Fruit fly (Drosophila melanogaster) whole organism, adult: ENCODE measurements around the gene CG6106.

Experiments used
- CG11617 ChIP-seq: fragments of 200-800 bp; sonication (Bioruptor generic); optimal IDR thresholded peaks from 2 replicates; lab custom pipeline; 2017; ENCODE audit warnings: mild to moderate bottlenecking, missing biosample characterization, missing genetic modification reagents, missing genetic modification characterization
- CG12768 ChIP-seq: fragments of 200-800 bp; sonication (Bioruptor generic); optimal IDR thresholded peaks from 2 replicates; lab custom pipeline; 2017; ENCODE audit warnings: missing biosample characterization, missing genetic modification characterization, mild to moderate bottlenecking, moderate library complexity, missing genetic modification reagents
- CG14711 ChIP-seq: fragments of 200-800 bp; sonication (Bioruptor generic); optimal IDR thresholded peaks from 2 replicates; lab custom pipeline; 2018; ENCODE audit warnings: missing biosample characterization, mild to moderate bottlenecking, missing genetic modification characterization, moderate library complexity
- CG1620 ChIP-seq: fragments of 200-800 bp; sonication (Bioruptor generic); optimal IDR thresholded peaks from 2 replicates; lab custom pipeline; 2016; ENCODE audit warnings: missing biosample characterization, missing genetic modification characterization
- CG33017 ChIP-seq: fragments of 200-800 bp; sonication (Bioruptor generic); optimal IDR thresholded peaks from 2 replicates; lab custom pipeline; 2018; ENCODE audit warnings: missing biosample characterization, mild to moderate bottlenecking, missing genetic modification characterization, moderate library complexity
- CG5204 ChIP-seq: fragments of 200-800 bp; sonication (Bioruptor generic); optimal IDR thresholded peaks from 2 replicates; lab custom pipeline; 2016; ENCODE audit warnings: missing biosample characterization, missing genetic modification characterization
- CG7045 ChIP-seq: fragments of 200-800 bp; sonication (Bioruptor generic); optimal IDR thresholded peaks from 2 replicates; lab custom pipeline; 2017; ENCODE audit warnings: missing biosample characterization, mild to moderate bottlenecking, missing genetic modification characterization
- CG7101 ChIP-seq: fragments of 200-800 bp; sonication (Bioruptor generic); optimal IDR thresholded peaks from 2 replicates; lab custom pipeline; 2018; ENCODE audit warnings: missing biosample characterization, mild to moderate bottlenecking, missing genetic modification characterization, moderate library complexity
- Clk ChIP-seq: fragments of 200-800 bp; sonication (Bioruptor generic); optimal IDR thresholded peaks from 2 replicates; lab custom pipeline; 2017; ENCODE audit warnings: missing biosample characterization, missing genetic modification characterization
- Crg-1 ChIP-seq: fragments of 200-800 bp; sonication (Bioruptor generic); optimal IDR thresholded peaks from 2 replicates; lab custom pipeline; 2016; ENCODE audit warnings: missing biosample characterization, missing genetic modification characterization
- Hr96 ChIP-seq: fragments of 200-800 bp; sonication (Bioruptor generic); optimal IDR thresholded peaks from 2 replicates; lab custom pipeline; 2016; ENCODE audit warnings: missing biosample characterization, missing genetic modification characterization
- Mnt ChIP-seq: fragments of 200-800 bp; sonication (Bioruptor generic); optimal IDR thresholded peaks from 2 replicates; lab custom pipeline; 2016; ENCODE audit warnings: missing biosample characterization, mild to moderate bottlenecking, missing genetic modification characterization
- bab1 ChIP-seq: fragments of 200-800 bp; sonication (Bioruptor generic); optimal IDR thresholded peaks from 3 replicates; lab custom pipeline; 2019; ENCODE audit warnings: missing biosample characterization, mild to moderate bottlenecking, missing genetic modification characterization, moderate library complexity
- cic ChIP-seq: fragments of 200-800 bp; sonication (Bioruptor generic); optimal IDR thresholded peaks from 2 replicates; lab custom pipeline; 2017; ENCODE audit warnings: missing biosample characterization, mild to moderate bottlenecking, missing genetic modification characterization, moderate library complexity
- cnc ChIP-seq, 2 experiments: fragments of >200 bp; optimal IDR thresholded peaks; 2 replicates each; lab custom pipeline; 2017
- kay ChIP-seq: fragments of 200-800 bp; sonication (Bioruptor generic); peaks from one replicate; lab custom pipeline; 2016; ENCODE audit warnings: missing biosample characterization, missing genetic modification characterization, borderline replicate concordance
- ovo ChIP-seq: fragments of 200-800 bp; sonication (Bioruptor generic); optimal IDR thresholded peaks from 2 replicates; lab custom pipeline; 2016; ENCODE audit warnings: missing biosample characterization, missing genetic modification characterization
- pad ChIP-seq: fragments of 200-800 bp; sonication (Bioruptor generic); optimal IDR thresholded peaks from 3 replicates; lab custom pipeline; 2017; ENCODE audit warnings: missing biosample characterization, missing genetic modification characterization, mild to moderate bottlenecking, moderate library complexity, missing genetic modification reagents
- tj ChIP-seq: fragments of 200-800 bp; sonication (Bioruptor generic); optimal IDR thresholded peaks from 3 replicates; lab custom pipeline; 2017; ENCODE audit warnings: missing biosample characterization, mild to moderate bottlenecking, missing genetic modification characterization, moderate library complexity
- toe ChIP-seq: fragments of 200-800 bp; sonication (Bioruptor generic); optimal IDR thresholded peaks from 2 replicates; lab custom pipeline; 2016; ENCODE audit warnings: missing biosample characterization, missing genetic modification characterization

Gene CG6106

DNA sequence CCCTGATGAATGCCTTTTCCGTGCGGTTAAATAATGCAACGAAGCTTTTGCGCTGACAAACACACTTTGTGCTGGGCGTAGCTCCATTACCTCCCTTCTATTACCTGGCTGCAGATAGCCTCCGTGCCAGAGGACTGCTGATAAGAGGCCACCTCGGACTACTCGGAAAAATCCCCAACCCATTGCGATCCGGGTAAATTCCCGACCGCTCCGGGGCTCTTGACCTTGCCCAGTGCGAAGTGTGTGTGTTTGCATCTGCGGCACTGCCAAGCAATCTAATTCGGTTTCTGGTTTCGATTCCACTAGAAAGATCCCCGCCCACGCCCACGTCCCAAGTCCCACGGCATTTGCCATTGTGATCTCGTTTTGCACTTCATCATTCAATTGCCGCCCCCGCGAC is 27.1 kb downstream of the CG6106 start:
- TF ChIP-seq cic: peak; percentile 9
- TF ChIP-seq ovo (GFP tag; lab: Kevin White, UChicago): no peak

- TF ChIP-seq Mnt (GFP tag; lab: Kevin White, UChicago): no peak
- TF ChIP-seq CG14711: no peak
- no peak for TF ChIP-seq CG5204 (GFP tag; lab: Kevin White, UChicago)
- TF ChIP-seq cnc (optimal IDR thresholded peaks at IDR 0.05; lab: Kevin White, UChicago): no peak
- no peak for TF ChIP-seq tj (GFP tag; lab: Kevin White, UChicago)
- TF ChIP-seq kay (GFP tag; lab: Kevin White, UChicago): no peak
- no peak for TF ChIP-seq pad (GFP tag; lab: Kevin White, UChicago)
- no peak for TF ChIP-seq CG7101 (tag; lab: Kevin White, UChicago)
Measured at dm6 chrX:18386784-18387183, 28.1 kb downstream of the CG6106 start, which contains the start of gene Tsf1. Gene Tsf1 (plus strand): TSS chrX:18387084.

DNA sequence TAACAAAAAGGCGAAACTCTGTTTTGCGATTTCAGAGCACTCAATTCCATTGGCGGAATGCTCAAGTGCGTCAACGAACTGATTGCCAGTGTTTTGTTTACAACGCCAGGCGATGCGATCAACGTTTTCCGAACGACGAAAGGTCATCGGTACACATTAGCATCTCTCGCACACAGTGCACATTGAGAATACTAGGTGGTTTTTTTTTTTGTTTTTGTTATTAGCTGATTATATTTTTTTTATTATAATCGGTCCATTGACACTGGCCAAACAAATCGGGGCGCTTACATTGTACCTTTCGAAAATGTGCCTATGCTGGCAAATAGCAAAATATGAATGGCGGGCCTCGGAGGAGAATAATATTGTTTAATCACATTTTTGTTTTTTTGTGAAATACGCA is 36.5 kb downstream of the CG6106 start:
- TF ChIP-seq CG5204 (GFP tag; lab: Kevin White, UChicago) (no peak), CG14711 (no peak), CG11617 (GFP tag; lab: Kevin White, UChicago) (no peak), CG12768 (GFP tag; lab: Kevin White, UChicago) (no peak), Crg-1 (no peak), cic (peak; percentile 73), cnc (optimal IDR thresholded peaks at IDR 0.05; lab: Kevin White, UChicago) (no peak), CG7101 (tag; lab: Kevin White, UChicago) (no peak), pad (GFP tag; lab: Kevin White, UChicago) (no peak), tj (GFP tag; lab: Kevin White, UChicago) (peak; percentile 61), toe (no peak), Mnt (GFP tag; lab: Kevin White, UChicago) (peak; percentile 44), Hr96 (no peak), CG33017 (tag; lab: Kevin White, UChicago) (no peak), CG7045 (GFP tag; lab: Kevin White, UChicago) (no peak), ovo (GFP tag; lab: Kevin White, UChicago) (no peak), kay (GFP tag; lab: Kevin White, UChicago) (no peak), CG1620 (GFP tag; lab: Kevin White, UChicago) (no peak)

- TF ChIP-seq CG7045 (GFP tag; lab: Kevin White, UChicago): no peak
- no peak for TF ChIP-seq CG1620 (GFP tag; lab: Kevin White, UChicago)
- TF ChIP-seq cnc (optimal IDR thresholded peaks at IDR 0.05; lab: Kevin White, UChicago): no peak
- TF ChIP-seq tj (GFP tag; lab: Kevin White, UChicago): no peak
- TF ChIP-seq Mnt (GFP tag; lab: Kevin White, UChicago): no peak
- no peak for TF ChIP-seq CG33017 (tag; lab: Kevin White, UChicago)
- no peak for TF ChIP-seq Crg-1
- TF ChIP-seq Clk (GFP tag; lab: Kevin White, UChicago): no peak
- no peak for TF ChIP-seq CG11617 (GFP tag; lab: Kevin White, UChicago)
- TF ChIP-seq cic: no peak
- no peak for TF ChIP-seq CG14711
- TF ChIP-seq Hr96: no peak
- no peak for TF ChIP-seq bab1 (GFP tag; lab: Kevin White, UChicago)
- no peak for TF ChIP-seq CG12768 (GFP tag; lab: Kevin White, UChicago)
- TF ChIP-seq pad (GFP tag; lab: Kevin White, UChicago): no peak
- TF ChIP-seq toe: no peak
- TF ChIP-seq CG7101 (tag; lab: Kevin White, UChicago): no peak
- no peak for TF ChIP-seq kay (GFP tag; lab: Kevin White, UChicago)
- TF ChIP-seq CG5204 (GFP tag; lab: Kevin White, UChicago): no peak
- no peak for TF ChIP-seq ovo (GFP tag; lab: Kevin White, UChicago)
Measured at dm6 chrX:18399965-18400364, 41.3 kb downstream of the CG6106 start, which contains the start of gene CG34328. Gene CG34328 (minus strand): TSS chrX:18400065.

dm6 chrX:18402564-18402963 is 43.9 kb downstream of the CG6106 start:
- TF ChIP-seq Mnt (GFP tag; lab: Kevin White, UChicago) (no peak), kay (GFP tag; lab: Kevin White, UChicago) (no peak), bab1 (GFP tag; lab: Kevin White, UChicago) (no peak), CG14711 (no peak), ovo (GFP tag; lab: Kevin White, UChicago) (no peak), Hr96 (no peak), Crg-1 (no peak), cnc (optimal IDR thresholded peaks at IDR 0.05; lab: Kevin White, UChicago) (no peak), CG12768 (GFP tag; lab: Kevin White, UChicago) (no peak), cic (no peak), tj (GFP tag; lab: Kevin White, UChicago) (no peak), toe (no peak), CG7045 (GFP tag; lab: Kevin White, UChicago) (no peak), CG1620 (GFP tag; lab: Kevin White, UChicago) (no peak), CG33017 (tag; lab: Kevin White, UChicago) (no peak), CG5204 (GFP tag; lab: Kevin White, UChicago) (no peak)

dm6 chrX:18404150-18404631 is 45.5 kb downstream of the CG6106 start:
- TF ChIP-seq CG7045 (GFP tag; lab: Kevin White, UChicago) (no peak), cic (no peak), tj (GFP tag; lab: Kevin White, UChicago) (peak; percentile 77), CG14711 (no peak), Mnt (GFP tag; lab: Kevin White, UChicago) (peak; percentile 12), toe (no peak), cnc (optimal IDR thresholded peaks at IDR 0.05; lab: Kevin White, UChicago) (no peak), ovo (GFP tag; lab: Kevin White, UChicago) (no peak), pad (GFP tag; lab: Kevin White, UChicago) (no peak)
